Worm (Caenorhabditis elegans) whole organism, early embryonic: ENCODE measurements around the gene nhr-251.

Experiments
- B0310.2 ChIP-seq: sonication (generic microtip); optimal IDR thresholded peaks from 2 replicates; lab custom pipeline; 2016; ENCODE audit warnings: mild to moderate bottlenecking, missing genetic modification characterization, missing compliant biosample characterization
- F13C5.2 ChIP-seq: sonication (generic microtip); optimal IDR thresholded peaks from 2 replicates; lab custom pipeline; 2017; ENCODE audit warnings: mild to moderate bottlenecking, missing genetic modification characterization, inconsistent platforms, missing compliant biosample characterization
- aly-1 ChIP-seq: sonication (generic microtip); optimal IDR thresholded peaks from 2 replicates; lab custom pipeline; 2016; ENCODE audit warnings: missing genetic modification characterization, missing compliant biosample characterization
- ama-1 ChIP-seq: fragments of 150-350 bp; optimal IDR thresholded peaks from 2 replicates; lab custom pipeline; 2014
- ceh-36 ChIP-seq: sonication (generic microtip); optimal IDR thresholded peaks from 2 replicates; lab custom pipeline; 2016; ENCODE audit warnings: missing genetic modification characterization, inconsistent platforms, missing compliant biosample characterization
- ets-7 ChIP-seq: sonication (generic microtip); optimal IDR thresholded peaks from 2 replicates; lab custom pipeline; 2016; ENCODE audit warnings: missing genotype, missing genetic modification characterization, missing compliant biosample characterization
- flt-1 ChIP-seq: fragments of 200-800 bp; sonication (Bioruptor generic); IDR thresholded peaks from 2 replicates; pipeline ENCODE4 v1.3.6; 2022; ENCODE audit warnings: missing genetic modification characterization, missing compliant biosample characterization
- hmbx-1 ChIP-seq: sonication (generic microtip); optimal IDR thresholded peaks from 2 replicates; lab custom pipeline; 2016; ENCODE audit warnings: mild to moderate bottlenecking, missing genetic modification characterization, missing compliant biosample characterization
- hmg-4 ChIP-seq: fragments of 200-800 bp; sonication (Bioruptor generic); optimal IDR thresholded peaks from 2 replicates; lab custom pipeline; 2018; ENCODE audit warnings: mild to moderate bottlenecking, missing genetic modification characterization, missing compliant biosample characterization
- hnd-1 ChIP-seq: sonication (generic microtip); optimal IDR thresholded peaks from 2 replicates; lab custom pipeline; 2016; ENCODE audit warnings: missing genetic modification characterization, missing compliant biosample characterization
- scrt-1 ChIP-seq: fragments of 200-800 bp; sonication (Bioruptor generic); IDR thresholded peaks from 2 replicates; pipeline ENCODE4 v1.3.6; 2022; ENCODE audit warnings: missing genetic modification characterization, missing compliant biosample characterization
- tbx-11 ChIP-seq: fragments of 200-800 bp; sonication (Bioruptor generic); IDR thresholded peaks from 2 replicates; pipeline ENCODE4 v1.3.6; 2022; ENCODE audit warnings: missing genetic modification characterization, missing compliant biosample characterization
- tbx-37 ChIP-seq: fragments of 200-800 bp; sonication (Bioruptor generic); conservative IDR thresholded peaks from 2 replicates; pipeline ENCODE4 v1.3.6; 2022; ENCODE audit warnings: missing genetic modification reagents, missing genetic modification characterization, missing compliant biosample characterization
- tra-4 ChIP-seq: sonication (generic microtip); optimal IDR thresholded peaks from 2 replicates; lab custom pipeline; 2017; ENCODE audit warnings: missing genetic modification characterization, missing compliant biosample characterization

DNA sequence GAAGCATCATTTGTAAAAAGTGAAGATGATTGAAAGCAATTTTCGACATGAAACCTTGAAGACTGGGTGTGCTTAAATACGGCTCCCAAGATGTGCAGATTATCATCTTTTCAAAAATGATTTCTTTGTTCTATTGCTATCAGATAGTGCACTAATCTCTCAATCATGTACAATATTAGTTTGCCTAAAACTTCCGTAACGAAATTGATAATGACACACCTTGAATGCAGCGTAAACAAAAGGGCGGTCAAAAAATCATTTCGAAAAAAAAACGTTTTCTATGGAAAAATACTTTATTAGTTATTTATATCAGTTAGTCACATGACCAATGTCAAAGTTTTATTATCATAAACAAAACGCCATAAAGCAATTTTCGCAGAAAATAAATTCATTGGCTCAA lies 22.6 kb downstream of the nhr-251 start, which contains the start of gene F48G7.5:
- no peak for TF ChIP-seq ceh-36 (tag; lab: Kevin White, UChicago)
- TF ChIP-seq tra-4: no peak
- no peak for TF ChIP-seq flt-1 (GFP tag; lab: Robert Waterston, UW)
- no peak for TF ChIP-seq ama-1 (lab: Kevin White, UChicago)
- TF ChIP-seq scrt-1 (GFP tag; lab: Robert Waterston, UW): no peak
- TF ChIP-seq tbx-37 (GFP tag; lab: Robert Waterston, UW): no peak
- no peak for TF ChIP-seq hnd-1 (tag; lab: Kevin White, UChicago)
- no peak for TF ChIP-seq hmg-4
- TF ChIP-seq aly-1 (tag; lab: Kevin White, UChicago): no peak
- no peak for TF ChIP-seq F13C5.2 (tag; lab: Kevin White, UChicago)
- no peak for TF ChIP-seq ets-7 (tag; lab: Kevin White, UChicago)
- TF ChIP-seq tbx-11 (GFP tag; lab: Robert Waterston, UW): no peak
- TF ChIP-seq B0310.2 (tag; lab: Kevin White, UChicago): no peak
- TF ChIP-seq hmbx-1 (tag; lab: Kevin White, UChicago): no peak
